Worm (Caenorhabditis elegans): Measurements from ENCODE around the gene C10B5.3.

- TF ChIP-seq zfh-2 (GFP tag; conservative IDR thresholded peaks at IDR 0.05) (no peak), cebp-2 (GFP tag; IDR thresholded peaks at IDR 0.05) (no peak), F39B2.1 (GFP tag; IDR thresholded peaks at IDR 0.05) (no peak), xnd-1 (tag; optimal IDR thresholded peaks at IDR 0.05) (no peak), mel-28 (tag; optimal IDR thresholded peaks at IDR 0.05; ENCODE audit: borderline replicate concordance) (no peak), somi-1 (GFP tag; optimal IDR thresholded peaks at IDR 0.05) (no peak), nhr-90 (tag; optimal IDR thresholded peaks at IDR 0.05) (no peak), C17E4.6 (GFP tag; IDR thresholded peaks at IDR 0.05) (no peak), lin-54 (GFP tag; optimal IDR thresholded peaks at IDR 0.05) (no peak), gei-17 (GFP tag; optimal IDR thresholded peaks at IDR 0.05) (no peak), unc-130 (GFP tag; optimal IDR thresholded peaks at IDR 0.05) (no peak)
These were observed 44.8 kb upstream of the C10B5.3 start for ce11 chrV:8632788-8633187.

Data from whole organism, young adult.